Fruit fly (Drosophila melanogaster): ENCODE data around the gene CG15646.

The CG15646 gene

dm6 chrX:15697581-15698208 lies 26.9 kb upstream of the CG15646 start (continued):
- TF ChIP-seq Bdp1 (GFP tag; optimal IDR thresholded peaks at IDR 0.05) (peak; percentile 57), ssp (GFP tag; IDR thresholded peaks at IDR 0.05) (peak; percentile 84), shn (GFP tag; optimal IDR thresholded peaks at IDR 0.05) (no peak), Mes4 (GFP tag; optimal IDR thresholded peaks at IDR 0.05) (no peak), Fer3 (tag; optimal IDR thresholded peaks at IDR 0.05) (peak; percentile 95), sob (GFP tag; IDR thresholded peaks at IDR 0.05) (peak; percentile 97), tll (GFP tag; optimal IDR thresholded peaks at IDR 0.05) (no peak), CG17186 (GFP tag; optimal IDR thresholded peaks at IDR 0.05) (peak; percentile 78), CG3163 (GFP tag; optimal IDR thresholded peaks at IDR 0.05) (no peak), wek (GFP tag; optimal IDR thresholded peaks at IDR 0.05) (no peak), Nf-YB (GFP tag; optimal IDR thresholded peaks at IDR 0.05) (peak; percentile 56), ATbp (GFP tag; optimal IDR thresholded peaks at IDR 0.05) (peak; percentile 89), pfk (GFP tag; optimal IDR thresholded peaks at IDR 0.05) (peak; percentile 34), Fer1 (GFP tag; optimal IDR thresholded peaks at IDR 0.05) (peak; percentile 96), dpn (GFP tag; optimal IDR thresholded peaks at IDR 0.05) (peak; percentile 68 to 91), bigmax (GFP tag; optimal IDR thresholded peaks at IDR 0.05) (peak; percentile 3), CG31441 (GFP tag; IDR thresholded peaks at IDR 0.05) (peak; percentile 97), BtbVII (GFP tag; optimal IDR thresholded peaks at IDR 0.05) (peak; percentile 94), CG3995 (GFP tag; optimal IDR thresholded peaks at IDR 0.05) (peak; percentile 99), caup (GFP tag; optimal IDR thresholded peaks at IDR 0.05; ENCODE audit: severe bottlenecking) (peak; percentile 94), CG7357 (GFP tag; IDR thresholded peaks at IDR 0.05) (peak; percentile 85), zen2 (GFP tag; IDR thresholded peaks at IDR 0.05; ENCODE audit: partially characterized antibody) (no peak), kni (GFP tag; optimal IDR thresholded peaks at IDR 0.05) (no peak), CG1024 (GFP tag; IDR thresholded peaks at IDR 0.05) (peak; percentile 85), CG43689 (GFP tag; IDR thresholded peaks at IDR 0.05) (peak; percentile 74), CG7928 (GFP tag; optimal IDR thresholded peaks at IDR 0.05) (peak; percentile 45), Sin3A (optimal IDR thresholded peaks at IDR 0.05) (no peak), dmrt99B (tag; optimal IDR thresholded peaks at IDR 0.05) (peak; percentile 94), CG2678 (tag; optimal IDR thresholded peaks at IDR 0.05) (peak; percentile 94), Hr78 (GFP tag; optimal IDR thresholded peaks at IDR 0.05) (peak in 1 of 2 experiments; percentile 72), PHDP (tag; optimal IDR thresholded peaks at IDR 0.05) (peak; percentile 93), CG10462 (GFP tag; optimal IDR thresholded peaks at IDR 0.05) (peak; percentile 68), CG6654 (GFP tag; optimal IDR thresholded peaks at IDR 0.05) (peak; percentile 77), CG12391 (tag; optimal IDR thresholded peaks at IDR 0.05) (peak; percentile 93)

dm6 chrX:15696854-15697540 lies 26.2 kb upstream of the CG15646 start, which contains the start of gene CG8128:
CG8128 (plus strand) TSS chrX:15697494.
- no peak for TF ChIP-seq CG9876 (GFP tag; optimal IDR thresholded peaks at IDR 0.05)
- peak; percentile 87 for TF ChIP-seq Med (GFP tag)
- TF ChIP-seq Sry-β (GFP tag; optimal IDR thresholded peaks at IDR 0.05): peak; percentile 94
- TF ChIP-seq dysf (GFP tag; IDR thresholded peaks at IDR 0.05): 0 out of 3 replicates have a peak, but pooled peaks have one; percentile 6
- 0 out of 3 replicates have a peak, but pooled peaks have one; percentile 39 for TF ChIP-seq Opbp (GFP tag; IDR thresholded peaks at IDR 0.05; ENCODE audit: partially characterized antibody)
- TF ChIP-seq ewg (GFP tag; optimal IDR thresholded peaks at IDR 0.05): peak; percentile 4
- no peak for TF ChIP-seq NfI (GFP tag; optimal IDR thresholded peaks at IDR 0.05)
- peak; percentile 14 for TF ChIP-seq CG2712 (tag; optimal IDR thresholded peaks at IDR 0.05)
- TF ChIP-seq CG17802 (tag; optimal IDR thresholded peaks at IDR 0.05): no peak
- no peak for TF ChIP-seq corto (GFP tag; optimal IDR thresholded peaks at IDR 0.05)
- peak; percentile 30 for TF ChIP-seq nmo (GFP tag; optimal IDR thresholded peaks at IDR 0.05)
- TF ChIP-seq CG7271 (tag; optimal IDR thresholded peaks at IDR 0.05): no peak
- peak; percentile 12 for TF ChIP-seq Ets97D (GFP tag; optimal IDR thresholded peaks at IDR 0.05)
- no peak for TF ChIP-seq CG14441 (GFP tag; IDR thresholded peaks at IDR 0.05)
- peak; percentile 78 for TF ChIP-seq row (GFP tag; IDR thresholded peaks at IDR 0.05)

Measured in whole organism, embryonic.